Fruit fly (Drosophila melanogaster): Measurements from ENCODE around the gene Cyp4ac3.

dm6 chr2L:5230772-5231171 lies 37.5 kb upstream of the Cyp4ac3 start:
- no peak for TF ChIP-seq Vsx2 (GFP tag; optimal IDR thresholded peaks at IDR 0.05; ENCODE audit: partially characterized antibody)
- TF ChIP-seq Sp1 (GFP tag; optimal IDR thresholded peaks at IDR 0.05): no peak
- TF ChIP-seq usp (GFP tag; optimal IDR thresholded peaks at IDR 0.05): no peak
- no peak for TF ChIP-seq HLH106 (tag; optimal IDR thresholded peaks at IDR 0.05)
- TF ChIP-seq brk (GFP tag; optimal IDR thresholded peaks at IDR 0.05): no peak
- TF ChIP-seq pan (optimal IDR thresholded peaks at IDR 0.05): no peak
- no peak for TF ChIP-seq sage (GFP tag; optimal IDR thresholded peaks at IDR 0.05)
- TF ChIP-seq psq (GFP tag; optimal IDR thresholded peaks at IDR 0.05): no peak
- no peak for TF ChIP-seq ey (GFP tag; optimal IDR thresholded peaks at IDR 0.05)
- TF ChIP-seq Abd-B (GFP tag; optimal IDR thresholded peaks at IDR 0.05): no peak
- no peak for TF ChIP-seq Hr78 (GFP tag; optimal IDR thresholded peaks at IDR 0.05)

Data from whole organism, wandering third instar larva.